Fruit fly (Drosophila melanogaster) whole organism, embryonic: ENCODE results near the gene CG7991.
A peak's percentile ranks its signal among the peaks of the same experiment; 100 is the strongest.

Source experiments
- Atf-2 ChIP-seq: fragments of 200-800 bp; sonication (Bioruptor generic); optimal IDR thresholded peaks from 2 replicates; lab custom pipeline; 2016; ENCODE audit warnings: missing biosample characterization, missing genetic modification characterization
- Bteb2 ChIP-seq: fragments of 200-800 bp; sonication (Bioruptor generic); optimal IDR thresholded peaks from 2 replicates; lab custom pipeline; 2016; ENCODE audit warnings: missing biosample characterization, missing genetic modification characterization
- CG10321 ChIP-seq: fragments of 200-800 bp; sonication (Bioruptor generic); IDR thresholded peaks from 2 replicates; pipeline ENCODE4 v1.3.6; 2022; ENCODE audit warnings: missing biosample characterization, missing genetic modification characterization
- CG10431 ChIP-seq: fragments of 200-800 bp; sonication (Bioruptor generic); optimal IDR thresholded peaks from 3 replicates; lab custom pipeline; 2018; ENCODE audit warnings: missing biosample characterization, mild to moderate bottlenecking, missing genetic modification characterization
- CG11504 ChIP-seq: fragments of 200-800 bp; sonication (Bioruptor generic); optimal IDR thresholded peaks from 3 replicates; lab custom pipeline; 2019; ENCODE audit warnings: missing biosample characterization, mild to moderate bottlenecking, missing genetic modification characterization, moderate library complexity
- CG13287 ChIP-seq: fragments of 200-800 bp; sonication (Bioruptor generic); IDR thresholded peaks from 2 replicates; pipeline ENCODE4 v1.3.6; 2022; ENCODE audit warnings: missing biosample characterization, missing genetic modification characterization; ENCODE audit not compliant: partially characterized antibody
- CG16813 ChIP-seq: fragments of 200-800 bp; sonication (Bioruptor generic); IDR thresholded peaks from 3 replicates; pipeline ENCODE4 v1.3.6; 2022; ENCODE audit warnings: missing biosample characterization, missing genetic modification characterization; ENCODE audit not compliant: partially characterized antibody
- CG18476 ChIP-seq: fragments of 200-800 bp; sonication (Bioruptor generic); optimal IDR thresholded peaks from 2 replicates; lab custom pipeline; 2016; ENCODE audit warnings: missing biosample characterization, mild to moderate bottlenecking, missing genetic modification characterization
- CG2120 ChIP-seq: fragments of 200-800 bp; sonication (Bioruptor generic); optimal IDR thresholded peaks from 3 replicates; lab custom pipeline; 2016; ENCODE audit warnings: missing biosample characterization, missing genetic modification characterization
- CG2129 ChIP-seq: fragments of 200-800 bp; sonication (Bioruptor generic); IDR thresholded peaks from 2 replicates; pipeline ENCODE4 v1.3.6; 2022; ENCODE audit warnings: missing biosample characterization, missing genetic modification characterization; ENCODE audit not compliant: partially characterized antibody
- CG2202 ChIP-seq: fragments of 200-800 bp; sonication (Bioruptor generic); optimal IDR thresholded peaks from 2 replicates; lab custom pipeline; 2018; ENCODE audit warnings: missing biosample characterization, mild to moderate bottlenecking, missing genetic modification characterization
- CG5953 ChIP-seq: fragments of 200-800 bp; sonication (Bioruptor generic); IDR thresholded peaks from 2 replicates; pipeline ENCODE4 v1.3.6; 2022; ENCODE audit warnings: missing biosample characterization, missing genetic modification characterization
- CG8765 ChIP-seq: fragments of 200-800 bp; sonication (Bioruptor generic); IDR thresholded peaks from 2 replicates; pipeline ENCODE4 v1.3.6; 2022; ENCODE audit warnings: missing biosample characterization, missing genetic modification characterization
- CG9609 ChIP-seq: fragments of 200-800 bp; sonication (Bioruptor generic); optimal IDR thresholded peaks from 3 replicates; lab custom pipeline; 2016; ENCODE audit warnings: missing biosample characterization, missing genetic modification characterization
- Dip2 ChIP-seq: fragments of 200-800 bp; sonication (Bioruptor generic); IDR thresholded peaks from 2 replicates; pipeline ENCODE4 v1.3.6; 2022; ENCODE audit warnings: missing biosample characterization, missing genetic modification characterization
- Gug ChIP-seq: fragments of 200-800 bp; sonication (Bioruptor generic); IDR thresholded peaks from 4 replicates; pipeline ENCODE4 v1.3.6; 2022; ENCODE audit warnings: missing biosample characterization, missing genetic modification characterization
- Hr51 ChIP-seq, 2 experiments: fragments of 200-800 bp; sonication (Bioruptor generic); optimal IDR thresholded peaks; 2 replicates in 1 of 2; 3 replicates in 1 of 2; lab custom pipeline; 2016 to 2018; ENCODE audit warnings: missing biosample characterization in 2 of 2, missing genetic modification characterization in 2 of 2, mild to moderate bottlenecking in 1 of 2, moderate library complexity in 1 of 2
- Hr78 ChIP-seq, 2 experiments: fragments of 200-800 bp in 1 of 2; fragments of >200 bp in 1 of 2; sonication (Bioruptor generic) in 1 of 2; optimal IDR thresholded peaks; 2 replicates each; lab custom pipeline; 2017 to 2019; ENCODE audit warnings: missing biosample characterization in 2 of 2, missing genetic modification characterization in 2 of 2, mild to moderate bottlenecking in 1 of 2, moderate library complexity in 1 of 2
- Lhr ChIP-seq: fragments of 200-800 bp; sonication (Bioruptor generic); optimal IDR thresholded peaks from 3 replicates; lab custom pipeline; 2017; ENCODE audit warnings: mild to moderate bottlenecking, missing biosample characterization, missing genetic modification reagents, missing genetic modification characterization
- Max ChIP-seq: fragments of 200-800 bp; sonication (Bioruptor generic); optimal IDR thresholded peaks from 2 replicates; lab custom pipeline; 2016; ENCODE audit warnings: missing biosample characterization, mild to moderate bottlenecking, missing genetic modification characterization
- Oaz ChIP-seq: fragments of 200-800 bp; sonication (Bioruptor generic); IDR thresholded peaks from 2 replicates; pipeline ENCODE4 v1.3.6; 2022; ENCODE audit warnings: missing biosample characterization, missing genetic modification characterization
- Oli ChIP-seq: fragments of 200-800 bp; sonication (Bioruptor generic); optimal IDR thresholded peaks from 2 replicates; lab custom pipeline; 2018; ENCODE audit warnings: missing biosample characterization, mild to moderate bottlenecking, missing genetic modification characterization, moderate library complexity
- Optix ChIP-seq: fragments of 200-800 bp; sonication (Bioruptor generic); IDR thresholded peaks from 3 replicates; pipeline ENCODE4 v1.3.6; 2022; ENCODE audit warnings: missing biosample characterization, missing genetic modification characterization
- Ptx1 ChIP-seq: fragments of 200-800 bp; sonication (Bioruptor generic); IDR thresholded peaks from 2 replicates; pipeline ENCODE4 v1.3.6; 2022; ENCODE audit warnings: missing biosample characterization, missing genetic modification characterization
- Scr ChIP-seq: fragments of 200-800 bp; sonication (Bioruptor generic); IDR thresholded peaks from 2 replicates; pipeline ENCODE4 v1.3.6; 2022; ENCODE audit warnings: missing biosample characterization, missing genetic modification characterization; ENCODE audit not compliant: partially characterized antibody
- ato ChIP-seq: fragments of 200-800 bp; sonication (Bioruptor generic); IDR thresholded peaks from 2 replicates; pipeline ENCODE4 v1.3.6; 2022; ENCODE audit warnings: missing biosample characterization, missing genetic modification characterization; ENCODE audit not compliant: partially characterized antibody
- cad ChIP-seq: fragments of >200 bp; optimal IDR thresholded peaks from 2 replicates; lab custom pipeline; 2017; ENCODE audit warnings: missing biosample characterization, missing genetic modification characterization
- ci ChIP-seq: fragments of 200-800 bp; sonication (Bioruptor generic); IDR thresholded peaks from 3 replicates; pipeline ENCODE4 v1.3.6; 2022; ENCODE audit warnings: missing biosample characterization, missing genetic modification characterization
- dati ChIP-seq: fragments of 200-800 bp; sonication (Bioruptor generic); IDR thresholded peaks from 2 replicates; pipeline ENCODE4 v1.3.6; 2022; ENCODE audit warnings: missing biosample characterization, missing genetic modification characterization
- en ChIP-seq: fragments of 200-800 bp; sonication (Bioruptor generic); optimal IDR thresholded peaks from 2 replicates; lab custom pipeline; 2016; ENCODE audit warnings: missing biosample characterization, missing genetic modification characterization
- eyg ChIP-seq: fragments of 200-800 bp; sonication (Bioruptor generic); optimal IDR thresholded peaks from 3 replicates; lab custom pipeline; 2016; ENCODE audit warnings: missing biosample characterization, missing genetic modification characterization
- fd96Cb ChIP-seq: fragments of 200-800 bp; sonication (Bioruptor generic); optimal IDR thresholded peaks from 2 replicates; lab custom pipeline; 2018; ENCODE audit warnings: missing biosample characterization, mild to moderate bottlenecking, missing genetic modification characterization, moderate library complexity
- lbe ChIP-seq: fragments of 200-800 bp; sonication (Bioruptor generic); optimal IDR thresholded peaks from 2 replicates; lab custom pipeline; 2016; ENCODE audit warnings: missing biosample characterization, mild to moderate bottlenecking, missing genetic modification characterization
- ro ChIP-seq: fragments of 200-800 bp; sonication (Bioruptor generic); IDR thresholded peaks from 2 replicates; pipeline ENCODE4 v1.3.6; 2022; ENCODE audit warnings: missing biosample characterization, missing genetic modification characterization
- scrt ChIP-seq: fragments of 200-800 bp; sonication (Bioruptor generic); optimal IDR thresholded peaks from 2 replicates; lab custom pipeline; 2018; ENCODE audit warnings: missing biosample characterization, mild to moderate bottlenecking, missing genetic modification characterization, moderate library complexity
- tap ChIP-seq: fragments of 200-800 bp; optimal IDR thresholded peaks from 3 replicates; lab custom pipeline; 2019; ENCODE audit warnings: missing biosample characterization, mild to moderate bottlenecking, missing genetic modification characterization, moderate library complexity
- vvl ChIP-seq: fragments of 200-800 bp; sonication (Bioruptor generic); IDR thresholded peaks from 2 replicates; pipeline ENCODE4 v1.3.6; 2022; ENCODE audit warnings: missing biosample characterization, missing genetic modification characterization
- zfh1 ChIP-seq: fragments of 200-800 bp; sonication (Bioruptor generic); IDR thresholded peaks from 3 replicates; pipeline ENCODE4 v1.3.6; 2022; ENCODE audit warnings: missing biosample characterization, missing genetic modification characterization

CG7991 gene

DNA sequence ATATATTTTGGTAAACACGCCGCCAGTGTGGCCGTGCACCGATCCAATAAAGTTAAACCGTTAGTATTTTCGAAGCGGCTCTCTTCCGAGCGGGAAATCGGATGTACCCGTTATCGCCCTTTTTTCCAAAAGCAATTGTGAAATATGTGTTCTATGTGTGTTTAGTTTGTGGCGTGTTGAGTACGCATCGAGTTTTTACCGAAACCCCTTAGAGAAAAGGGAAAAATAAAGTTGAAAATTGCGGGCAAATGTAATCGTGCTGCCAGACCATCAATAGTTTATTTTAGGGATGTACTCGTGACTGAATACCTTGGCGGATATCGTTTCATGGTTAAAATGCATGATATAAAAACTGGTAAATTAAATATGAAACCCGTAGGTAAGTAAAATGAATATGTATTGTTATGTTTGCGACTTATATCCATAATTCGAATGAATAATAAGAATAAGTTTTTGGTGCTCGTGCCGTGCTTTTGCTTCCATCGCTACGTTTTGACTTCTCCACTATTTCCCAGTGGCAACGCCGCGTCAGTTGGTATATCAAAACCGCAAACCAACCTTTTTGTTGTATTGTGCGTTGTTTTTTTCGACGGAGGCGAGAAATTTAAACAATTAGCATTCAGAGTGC is 35.2 kb upstream of the CG7991 start, which contains the start of the genes Mettl2 and Bgb (continued):
- TF ChIP-seq Oaz (GFP tag; lab: Robert Waterston, UW), result peak; percentile 49
- peak; percentile 64 for TF ChIP-seq Atf-2 (GFP tag; lab: Kevin White, UChicago)
- peak; percentile 60 for TF ChIP-seq Max (GFP tag; lab: Kevin White, UChicago)
- TF ChIP-seq fd96Cb (tag; lab: Kevin White, UChicago), result peak; percentile 78
- TF ChIP-seq Gug (GFP tag; lab: Robert Waterston, UW), result peak; percentile 93
- peak; percentile 84 for TF ChIP-seq zfh1 (GFP tag; lab: Robert Waterston, UW)
- peak; percentile 57 for TF ChIP-seq CG2129 (GFP tag; lab: Robert Waterston, UW)
- TF ChIP-seq Hr51 (GFP tag; optimal IDR thresholded peaks at IDR 0.05; lab: Kevin White, UChicago), result peak; percentile 60 to 68
- no peak for TF ChIP-seq Hr78 (GFP tag; optimal IDR thresholded peaks at IDR 0.05; lab: Kevin White, UChicago)
- TF ChIP-seq CG13287 (GFP tag; lab: Robert Waterston, UW), result peak; percentile 83
- TF ChIP-seq CG11504 (tag; lab: Kevin White, UChicago), result no peak
- TF ChIP-seq CG2120 (GFP tag; lab: Kevin White, UChicago), result peak; percentile 88
- TF ChIP-seq lbe (GFP tag; lab: Kevin White, UChicago), result peak; percentile 2
- peak; percentile 81 for TF ChIP-seq CG9609 (GFP tag; lab: Kevin White, UChicago)
- peak; percentile 56 for TF ChIP-seq Bteb2 (GFP tag; lab: Kevin White, UChicago)
- TF ChIP-seq Ptx1 (GFP tag; lab: Robert Waterston, UW), result peak; percentile 89
- no peak for TF ChIP-seq CG10321 (GFP tag; lab: Robert Waterston, UW)
- no peak for TF ChIP-seq CG5953 (GFP tag; lab: Robert Waterston, UW)
- TF ChIP-seq scrt (GFP tag; lab: Kevin White, UChicago), result no peak
- peak; percentile 52; the same call in 1 of the 3 replicates for TF ChIP-seq Optix
- TF ChIP-seq Oli (tag; lab: Kevin White, UChicago), result peak; percentile 66
- peak; percentile 53 for TF ChIP-seq en (GFP tag; lab: Kevin White, UChicago)
- peak; percentile 84 for TF ChIP-seq CG16813 (GFP tag; lab: Robert Waterston, UW)
- peak; percentile 66 for TF ChIP-seq ro (GFP tag; lab: Robert Waterston, UW)
- peak; percentile 20; the same call in 1 of the 2 replicates for TF ChIP-seq ato
- no peak for TF ChIP-seq cad
- TF ChIP-seq Lhr (GFP tag; lab: Kevin White, UChicago), result no peak
- TF ChIP-seq dati, result no peak
- peak; percentile 62 for TF ChIP-seq CG18476
- peak; percentile 90 for TF ChIP-seq Scr (GFP tag; lab: Robert Waterston, UW)
- TF ChIP-seq CG8765, result peak; percentile 81
- peak; percentile 66; the same call in 2 of the 3 replicates for TF ChIP-seq ci (GFP tag; lab: Robert Waterston, UW)
- TF ChIP-seq eyg (GFP tag; lab: Kevin White, UChicago), result peak; percentile 73
- TF ChIP-seq Dip2 (GFP tag; lab: Robert Waterston, UW), result no peak
- TF ChIP-seq CG10431, result no peak
- peak; percentile 81 for TF ChIP-seq vvl (GFP tag; lab: Robert Waterston, UW)
- no peak for TF ChIP-seq tap (tag; lab: Kevin White, UChicago)
- peak; percentile 1 for TF ChIP-seq CG2202 (tag; lab: Kevin White, UChicago)
- TF ChIP-seq, all 482 proteins: peak for 351
